Worm (Caenorhabditis elegans) whole organism, L3 larva: ENCODE measurements around the gene sax-7.

ENCODE experiments used
- aly-2 ChIP-seq: fragments of 150-350 bp; optimal IDR thresholded peaks from 2 replicates; lab custom pipeline; 2014; ENCODE audit warnings: missing biosample characterization, missing genetic modification characterization
- ama-1 ChIP-seq: fragments of 150-350 bp; optimal IDR thresholded peaks from 2 replicates; lab custom pipeline; 2018
- ceh-9 ChIP-seq: sonication (generic microtip); optimal IDR thresholded peaks from 2 replicates; lab custom pipeline; 2018; ENCODE audit warnings: missing biosample characterization, missing genetic modification characterization
- fkh-10 ChIP-seq: sonication (generic microtip); optimal IDR thresholded peaks from 2 replicates; lab custom pipeline; 2017; ENCODE audit warnings: missing biosample characterization, missing genetic modification reagents, missing genetic modification characterization
- lin-39 ChIP-seq: fragments of 150-350 bp; optimal IDR thresholded peaks from 2 replicates; lab custom pipeline; 2018; ENCODE audit warnings: missing biosample characterization, missing genetic modification reagents, missing genetic modification characterization
- nfya-1 ChIP-seq: sonication (generic microtip); optimal IDR thresholded peaks from 2 replicates; lab custom pipeline; 2017; ENCODE audit warnings: missing genetic modification characterization, mild to moderate bottlenecking, missing compliant biosample characterization, antibody characterized with exemption, moderate library complexity; ENCODE audit not compliant: insufficient read depth
- pha-4 ChIP-seq: fragments of 150-350 bp; optimal IDR thresholded peaks from 2 replicates; lab custom pipeline; 2014; ENCODE audit warnings: missing biosample characterization, missing genetic modification reagents, missing genetic modification characterization
- pqm-1 ChIP-seq: fragments of 150-350 bp; optimal IDR thresholded peaks from 2 replicates; lab custom pipeline; 2017; ENCODE audit warnings: missing biosample characterization, missing genetic modification characterization, inconsistent platforms
- snpc-4 ChIP-seq: fragments of 150-350 bp; optimal IDR thresholded peaks from 2 replicates; lab custom pipeline; 2014; ENCODE audit warnings: missing biosample characterization, missing genetic modification characterization
- unc-62 ChIP-seq: fragments of 150-350 bp; sonication (generic microtip); optimal IDR thresholded peaks from 4 replicates; lab custom pipeline; 2014; ENCODE audit warnings: missing biosample characterization, missing genetic modification reagents, missing genetic modification characterization
- ztf-4 ChIP-seq: fragments of 150-350 bp; optimal IDR thresholded peaks from 2 replicates; lab custom pipeline; 2014; ENCODE audit warnings: missing biosample characterization, missing genetic modification characterization

DNA sequence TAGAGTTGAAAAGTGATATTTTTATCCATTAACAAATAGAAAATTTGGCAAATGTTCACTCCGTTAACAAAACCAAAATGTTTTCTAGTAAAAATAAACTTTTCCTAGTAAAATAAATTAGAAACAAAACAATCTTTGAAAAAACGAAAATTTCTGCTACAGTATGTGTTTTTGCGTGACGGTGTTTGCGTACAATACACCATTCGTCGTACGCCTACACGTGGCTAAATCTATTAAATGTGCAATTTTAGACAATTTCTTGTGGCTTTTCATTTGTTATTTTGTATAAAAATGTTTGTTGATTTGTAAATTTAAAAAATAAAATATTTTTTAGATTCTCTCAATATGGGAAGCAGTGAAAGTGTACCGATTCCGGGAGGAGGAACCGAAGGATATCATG is 50.7 kb downstream of the sax-7 start, which contains the start of gene Y42H9AR.1:
- TF ChIP-seq pha-4 (tag; lab: Kevin White, UChicago) (no peak), pqm-1 (tag; lab: Kevin White, UChicago) (no peak), unc-62 (GFP tag; lab: Kevin White, UChicago) (no peak), snpc-4 (tag; lab: Kevin White, UChicago) (no peak), ceh-9 (tag; lab: Kevin White, UChicago) (no peak), lin-39 (tag; lab: Kevin White, UChicago) (no peak), nfya-1 (tag; lab: Kevin White, UChicago) (peak; percentile 23), ztf-4 (tag; lab: Kevin White, UChicago) (no peak), fkh-10 (GFP tag; lab: Kevin White, UChicago) (no peak), aly-2 (tag; lab: Kevin White, UChicago) (no peak), ama-1 (lab: Kevin White, UChicago) (no peak)
